Fruit fly (Drosophila melanogaster): Measurements from ENCODE around the gene CG7668.

Gene CG7668

dm6 chr3L:20004442-20004869 lies 1.9 kb downstream of the CG7668 start (continued):
- peak; percentile 50 for TF ChIP-seq CG14710 (tag; optimal IDR thresholded peaks at IDR 0.05)
- no peak for TF ChIP-seq CG17186 (GFP tag; optimal IDR thresholded peaks at IDR 0.05)
- TF ChIP-seq nerfin-2 (GFP tag; IDR thresholded peaks at IDR 0.05; ENCODE audit: partially characterized antibody), result peak; percentile 33; the same call in 1 of the 2 replicates
- no peak for TF ChIP-seq mld (GFP tag; IDR thresholded peaks at IDR 0.05; ENCODE audit: partially characterized antibody)
- no peak for TF ChIP-seq usp (GFP tag; optimal IDR thresholded peaks at IDR 0.05)
- no peak for TF ChIP-seq ham (GFP tag; IDR thresholded peaks at IDR 0.05)
- TF ChIP-seq CG14965 (GFP tag; optimal IDR thresholded peaks at IDR 0.05; ENCODE audit: borderline replicate concordance), result no peak
- no peak for TF ChIP-seq CG5245 (GFP tag; optimal IDR thresholded peaks at IDR 0.05)
- TF ChIP-seq Lpt (GFP tag; optimal IDR thresholded peaks at IDR 0.05), result no peak
- no peak for TF ChIP-seq slp2 (GFP tag; optimal IDR thresholded peaks at IDR 0.05)
- TF ChIP-seq CG6683 (GFP tag; optimal IDR thresholded peaks at IDR 0.05), result no peak
- no peak for TF ChIP-seq maf-S (GFP tag; optimal IDR thresholded peaks at IDR 0.05)
- TF ChIP-seq CG6254 (GFP tag; optimal IDR thresholded peaks at IDR 0.05), result peak; percentile 57
- TF ChIP-seq HHEX (GFP tag; optimal IDR thresholded peaks at IDR 0.05), result no peak
- peak; percentile 4 for TF ChIP-seq Spps (tag; optimal IDR thresholded peaks at IDR 0.05)
- TF ChIP-seq CG18011 (GFP tag; optimal IDR thresholded peaks at IDR 0.05), result peak; percentile 45
- no peak for TF ChIP-seq zf30C (GFP tag; optimal IDR thresholded peaks at IDR 0.05)
- TF ChIP-seq NFAT (GFP tag; IDR thresholded peaks at IDR 0.05), result no peak
- no peak for TF ChIP-seq CG30431 (GFP tag; optimal IDR thresholded peaks at IDR 0.05)
- no peak for TF ChIP-seq zfh1 (GFP tag; IDR thresholded peaks at IDR 0.05)
- TF ChIP-seq CG13123 (GFP tag; optimal IDR thresholded peaks at IDR 0.05), result no peak
- TF ChIP-seq ro (GFP tag; IDR thresholded peaks at IDR 0.05), result no peak
- no peak for TF ChIP-seq tup (GFP tag; optimal IDR thresholded peaks at IDR 0.05)
- TF ChIP-seq hth (optimal IDR thresholded peaks at IDR 0.05), result no peak
- TF ChIP-seq eve (GFP tag; optimal IDR thresholded peaks at IDR 0.05), result peak in 1 of 2 experiments; percentile 65
- no peak for TF ChIP-seq org-1 (GFP tag; optimal IDR thresholded peaks at IDR 0.05)
- TF ChIP-seq CG5953 (GFP tag; IDR thresholded peaks at IDR 0.05), result no peak
- TF ChIP-seq onecut (GFP tag; IDR thresholded peaks at IDR 0.05), result peak; percentile 93
- no peak for TF ChIP-seq schlank (tag; optimal IDR thresholded peaks at IDR 0.05)
- TF ChIP-seq CG1602 (GFP tag; optimal IDR thresholded peaks at IDR 0.05), result no peak
- no peak for TF ChIP-seq hkb (optimal IDR thresholded peaks at IDR 0.05)
- TF ChIP-seq hkb (GFP tag; IDR thresholded peaks at IDR 0.05), result peak; percentile 13; the same call in 1 of the 2 replicates
- TF ChIP-seq kni (GFP tag; optimal IDR thresholded peaks at IDR 0.05), result peak; percentile 55
- no peak for TF ChIP-seq az2 (GFP tag; optimal IDR thresholded peaks at IDR 0.05)
- TF ChIP-seq sug (tag; optimal IDR thresholded peaks at IDR 0.05), result no peak
- TF ChIP-seq CG18619 (GFP tag; optimal IDR thresholded peaks at IDR 0.05), result no peak
- peak; percentile 4 for TF ChIP-seq pzg (GFP tag; optimal IDR thresholded peaks at IDR 0.05)
- no peak for TF ChIP-seq Antp (GFP tag; optimal IDR thresholded peaks at IDR 0.05)
- TF ChIP-seq seq (GFP tag; IDR thresholded peaks at IDR 0.05), result no peak
- TF ChIP-seq pita (GFP tag; optimal IDR thresholded peaks at IDR 0.05), result peak; percentile 61
- peak; percentile 93 for TF ChIP-seq CTCF (GFP tag; optimal IDR thresholded peaks at IDR 0.05)
- TF ChIP-seq CG4404 (GFP tag; IDR thresholded peaks at IDR 0.05), result no peak
- TF ChIP-seq PHDP (tag; optimal IDR thresholded peaks at IDR 0.05), result peak; percentile 13
- TF ChIP-seq insv (GFP tag; optimal IDR thresholded peaks at IDR 0.05), result peak; percentile 88 to 100
- peak; percentile 61 for TF ChIP-seq CG17829 (tag; optimal IDR thresholded peaks at IDR 0.05)
- no peak for TF ChIP-seq CG11696 (GFP tag; IDR thresholded peaks at IDR 0.05)
- TF ChIP-seq CG13894 (tag; optimal IDR thresholded peaks at IDR 0.05), result peak; percentile 89
- TF ChIP-seq BEAF-32 (GFP tag; optimal IDR thresholded peaks at IDR 0.05), result peak; percentile 62
- no peak for TF ChIP-seq Camta (GFP tag; optimal IDR thresholded peaks at IDR 0.05)
- no peak for TF ChIP-seq Mad (GFP tag; optimal IDR thresholded peaks at IDR 0.05)
- TF ChIP-seq Aef1 (GFP tag; IDR thresholded peaks at IDR 0.05), result no peak
- TF ChIP-seq da (GFP tag; optimal IDR thresholded peaks at IDR 0.05), result no peak
- TF ChIP-seq crp (GFP tag; optimal IDR thresholded peaks at IDR 0.05), result no peak
